Worm (Caenorhabditis elegans) whole organism, L4 larva: ENCODE results near the gene ZK1058.9.
A peak's percentile ranks its signal among the peaks of the same experiment; 100 is the strongest.

Source experiments
- F10B5.3 ChIP-seq: sonication (generic microtip); optimal IDR thresholded peaks from 2 replicates; lab custom pipeline; 2016; ENCODE audit warnings: mild to moderate bottlenecking, missing genetic modification characterization, missing compliant biosample characterization
- F44E2.7 ChIP-seq: fragments of 200-800 bp; sonication (Bioruptor generic); IDR thresholded peaks from 2 replicates; pipeline ENCODE4 v2.1.2; 2022; ENCODE audit warnings: missing genetic modification characterization, missing compliant biosample characterization
- F49E8.2 ChIP-seq: sonication (generic microtip); optimal IDR thresholded peaks from 2 replicates; lab custom pipeline; 2016; ENCODE audit warnings: missing compliant biosample characterization, mild to moderate bottlenecking, missing genetic modification characterization, borderline replicate concordance
- T20F7.1 ChIP-seq: fragments of 200-800 bp; sonication (Bioruptor generic); optimal IDR thresholded peaks from 2 replicates; lab custom pipeline; 2018; ENCODE audit warnings: mild to moderate bottlenecking, missing genetic modification characterization, missing compliant biosample characterization
- Y105C5A.15 ChIP-seq: fragments of 200-800 bp; sonication (Bioruptor generic); IDR thresholded peaks from 2 replicates; pipeline ENCODE4 v1.3.6; 2022; ENCODE audit warnings: missing genetic modification characterization, missing compliant biosample characterization
- Y5F2A.4 ChIP-seq: fragments of 200-800 bp; sonication (Bioruptor generic); optimal IDR thresholded peaks from 2 replicates; lab custom pipeline; 2018; ENCODE audit warnings: mild to moderate bottlenecking, missing genetic modification characterization, missing compliant biosample characterization
- Y75B8A.6 ChIP-seq: fragments of 200-800 bp; sonication (Bioruptor generic); IDR thresholded peaks from 2 replicates; pipeline ENCODE4 v1.3.6; 2022; ENCODE audit warnings: missing genetic modification reagents, missing genetic modification characterization, missing compliant biosample characterization
- ZK546.5 ChIP-seq, 2 experiments: sonication (generic microtip); optimal IDR thresholded peaks; 2 replicates each; lab custom pipeline; 2017; ENCODE audit warnings: missing biosample characterization in 2 of 2, missing genetic modification characterization in 2 of 2
- aha-1 ChIP-seq: fragments of 150-350 bp; peaks from one replicate; lab custom pipeline; 2014; ENCODE audit warnings: missing biosample characterization, missing genetic modification characterization
- ceh-20 ChIP-seq: fragments of 200-800 bp; sonication (Bioruptor generic); IDR thresholded peaks from 2 replicates; pipeline ENCODE4 v1.3.6; 2022; ENCODE audit warnings: missing genetic modification reagents, missing genetic modification characterization, missing compliant biosample characterization
- ceh-32 ChIP-seq: sonication (generic microtip); optimal IDR thresholded peaks from 2 replicates; lab custom pipeline; 2016; ENCODE audit warnings: mild to moderate bottlenecking, missing genetic modification characterization, missing compliant biosample characterization; ENCODE audit not compliant: poor library complexity
- ces-1 ChIP-seq: fragments of 150-350 bp; sonication (generic microtip); optimal IDR thresholded peaks from 4 replicates; lab custom pipeline; 2014; ENCODE audit warnings: missing biosample characterization, missing genetic modification reagents, missing genetic modification characterization
- cey-2 ChIP-seq: sonication (generic microtip); optimal IDR thresholded peaks from 3 replicates; lab custom pipeline; 2017; ENCODE audit warnings: missing genetic modification characterization, mild to moderate bottlenecking, missing compliant biosample characterization, antibody characterized with exemption, borderline replicate concordance; ENCODE audit not compliant: insufficient read depth
- daf-12 ChIP-seq: fragments of 150-350 bp; optimal IDR thresholded peaks from 2 replicates; lab custom pipeline; 2014; ENCODE audit warnings: missing biosample characterization, missing genetic modification reagents, missing genetic modification characterization
- daf-16 ChIP-seq, 3 experiments: sonication (generic microtip); optimal IDR thresholded peaks; 2 replicates each; lab custom pipeline; 2016 to 2017; ENCODE audit warnings: missing genetic modification characterization in 3 of 3, missing genetic modification reagents in 3 of 3, mild to moderate bottlenecking in 2 of 3, missing compliant biosample characterization in 2 of 3, missing biosample characterization in 1 of 3, moderate library complexity in 1 of 3
- daf-19 ChIP-seq: fragments of 200-800 bp; sonication (Bioruptor generic); conservative IDR thresholded peaks from 2 replicates; pipeline ENCODE4 v1.3.6; 2022; ENCODE audit warnings: missing genetic modification characterization, missing compliant biosample characterization
- dmd-6 ChIP-seq: fragments of 200-800 bp; sonication (Bioruptor generic); IDR thresholded peaks from 2 replicates; pipeline ENCODE4 v1.3.6; 2022; ENCODE audit warnings: missing genetic modification reagents, missing genetic modification characterization, missing compliant biosample characterization
- dpl-1 ChIP-seq: fragments of 150-350 bp; optimal IDR thresholded peaks from 2 replicates; lab custom pipeline; 2014; ENCODE audit warnings: missing biosample characterization, missing genetic modification reagents, missing genetic modification characterization
- duxl-1 ChIP-seq: sonication (generic microtip); optimal IDR thresholded peaks from 2 replicates; lab custom pipeline; 2016; ENCODE audit warnings: mild to moderate bottlenecking, missing genetic modification characterization, moderate library complexity, missing compliant biosample characterization; ENCODE audit not compliant: poor library complexity
- dve-1 ChIP-seq: sonication (generic microtip); optimal IDR thresholded peaks from 2 replicates; lab custom pipeline; 2017; ENCODE audit warnings: antibody characterized with exemption, mild to moderate bottlenecking, missing genetic modification characterization, missing compliant biosample characterization; ENCODE audit not compliant: insufficient read depth
- hif-1 ChIP-seq, 2 experiments: sonication (generic microtip); optimal IDR thresholded peaks; 2 replicates each; lab custom pipeline; 2016 to 2017; ENCODE audit warnings: missing compliant biosample characterization in 2 of 2, missing genetic modification characterization in 2 of 2, missing genetic modification reagents in 2 of 2, missing genotype in 2 of 2, mild to moderate bottlenecking in 1 of 2
- hlh-30 ChIP-seq: sonication (generic microtip); optimal IDR thresholded peaks from 2 replicates; lab custom pipeline; 2017; ENCODE audit warnings: antibody characterized with exemption, mild to moderate bottlenecking, missing genetic modification characterization, missing compliant biosample characterization; ENCODE audit not compliant: insufficient read depth
- hmg-1.1 ChIP-seq: fragments of 200-800 bp; sonication (Bioruptor generic); IDR thresholded peaks from 2 replicates; pipeline ENCODE4 v1.3.6; 2022; ENCODE audit warnings: missing genetic modification reagents, missing genetic modification characterization, missing compliant biosample characterization
- lin-15B ChIP-seq: fragments of 150-350 bp; sonication (generic microtip); optimal IDR thresholded peaks from 3 replicates; lab custom pipeline; 2014; ENCODE audit warnings: missing biosample characterization, missing genetic modification characterization
- lsy-2 ChIP-seq, 2 experiments: fragments of 150-350 bp in 1 of 2; sonication (generic microtip) in 1 of 2; optimal IDR thresholded peaks; 2 replicates each; lab custom pipeline; 2014 to 2017; ENCODE audit warnings: missing biosample characterization in 2 of 2, missing genetic modification characterization in 2 of 2
- mdt-29 ChIP-seq: fragments of 200-800 bp; sonication (Bioruptor generic); IDR thresholded peaks from 2 replicates; pipeline ENCODE4 v1.3.6; 2022; ENCODE audit warnings: missing genetic modification reagents, missing genetic modification characterization, missing compliant biosample characterization
- mep-1 ChIP-seq: fragments of 150-350 bp; sonication (generic microtip); optimal IDR thresholded peaks from 3 replicates; lab custom pipeline; 2014; ENCODE audit warnings: missing biosample characterization, missing genetic modification characterization
- mxl-3 ChIP-seq: fragments of 200-800 bp; sonication (Bioruptor generic); optimal IDR thresholded peaks from 2 replicates; lab custom pipeline; 2018; ENCODE audit warnings: mild to moderate bottlenecking, missing genetic modification characterization, missing compliant biosample characterization
- nhr-28 ChIP-seq: fragments of 150-350 bp; optimal IDR thresholded peaks from 2 replicates; lab custom pipeline; 2014; ENCODE audit warnings: missing biosample characterization, missing genetic modification characterization
- nhr-48 ChIP-seq: sonication (generic microtip); optimal IDR thresholded peaks from 2 replicates; lab custom pipeline; 2016; ENCODE audit warnings: mild to moderate bottlenecking, missing genetic modification characterization, missing compliant biosample characterization
- nhr-76 ChIP-seq: fragments of 150-350 bp; optimal IDR thresholded peaks from 2 replicates; lab custom pipeline; 2014; ENCODE audit warnings: missing biosample characterization, missing genetic modification characterization
- pqm-1 ChIP-seq: sonication (generic microtip); optimal IDR thresholded peaks from 2 replicates; lab custom pipeline; 2017; ENCODE audit warnings: missing biosample characterization, missing genetic modification characterization
- saeg-2 ChIP-seq: fragments of 200-800 bp; sonication (Bioruptor generic); IDR thresholded peaks from 2 replicates; pipeline ENCODE4 v1.3.6; 2022; ENCODE audit warnings: missing genetic modification reagents, missing genetic modification characterization, missing compliant biosample characterization
- tra-1 ChIP-seq: fragments of 200-800 bp; sonication (Bioruptor generic); IDR thresholded peaks from 2 replicates; pipeline ENCODE4 v1.3.6; 2022; ENCODE audit warnings: missing genetic modification reagents, missing genetic modification characterization, missing compliant biosample characterization
- vab-7 ChIP-seq: fragments of 200-800 bp; sonication (Bioruptor generic); IDR thresholded peaks from 2 replicates; pipeline ENCODE4 v1.3.6; 2022; ENCODE audit warnings: missing genetic modification reagents, missing genetic modification characterization, missing compliant biosample characterization
- zfp-2 ChIP-seq: sonication (generic microtip); optimal IDR thresholded peaks from 2 replicates; lab custom pipeline; 2016; ENCODE audit warnings: mild to moderate bottlenecking, missing genetic modification characterization, missing compliant biosample characterization
- zfp-3 ChIP-seq: fragments of 200-800 bp; sonication (Bioruptor generic); conservative IDR thresholded peaks from 2 replicates; pipeline ENCODE4 v1.3.6; 2022; ENCODE audit warnings: missing genetic modification reagents, missing genetic modification characterization, missing compliant biosample characterization
- ztf-11 ChIP-seq: fragments of 150-350 bp; optimal IDR thresholded peaks from 2 replicates; lab custom pipeline; 2014; ENCODE audit warnings: missing biosample characterization, missing genetic modification characterization

Gene ZK1058.9

ce11 chrIII:3887586-3887985 lies 38.4 kb downstream of the ZK1058.9 start (continued):
- TF ChIP-seq hmg-1.1 (GFP tag; lab: Robert Waterston, UW): no peak

- TF ChIP-seq aha-1 (tag; lab: Kevin White, UChicago) (peak; percentile 7), duxl-1 (tag; lab: Kevin White, UChicago) (no peak)
- TF ChIP-seq, all 104 proteins: peak for 1
Measured at ce11 chrIII:3883146-3883545, 42.9 kb downstream of the ZK1058.9 start.

- TF ChIP-seq ceh-32 (tag; lab: Kevin White, UChicago): no peak
- TF ChIP-seq ztf-11 (tag; lab: Kevin White, UChicago): no peak
- TF ChIP-seq Y5F2A.4 (GFP tag; lab: Kevin White, UChicago): no peak
- TF ChIP-seq nhr-28 (tag; lab: Kevin White, UChicago): peak; percentile 48
- TF ChIP-seq tra-1 (GFP tag; lab: Robert Waterston, UW): no peak
- TF ChIP-seq Y105C5A.15 (GFP tag; lab: Robert Waterston, UW): no peak
- TF ChIP-seq hlh-30: peak; percentile 7
- TF ChIP-seq daf-19 (GFP tag; lab: Robert Waterston, UW): no peak
- TF ChIP-seq lin-15B (tag; lab: Kevin White, UChicago): no peak
- no peak for TF ChIP-seq daf-12
Measured at ce11 chrIII:3878986-3879756, 46.8 kb downstream of the ZK1058.9 start.

ce11 chrIII:3876197-3876897 lies 49.7 kb downstream of the ZK1058.9 start:
- TF ChIP-seq F10B5.3 (tag; lab: Kevin White, UChicago) (no peak), dve-1 (tag; lab: Kevin White, UChicago) (peak; percentile 16), daf-12 (no peak), aha-1 (tag; lab: Kevin White, UChicago) (peak; percentile 52), vab-7 (no peak), dmd-6 (peak; percentile 42), pqm-1 (peak; percentile 41), daf-16 (GFP tag; optimal IDR thresholded peaks at IDR 0.05; lab: Kevin White, UChicago) (no peak), daf-16 (tag; optimal IDR thresholded peaks at IDR 0.05; lab: Kevin White, UChicago) (peak; percentile 3), nhr-48 (tag; lab: Kevin White, UChicago) (no peak), nhr-28 (tag; lab: Kevin White, UChicago) (peak; percentile 28)

- TF ChIP-seq cey-2 (tag; lab: Kevin White, UChicago): peak; percentile 45
- TF ChIP-seq saeg-2 (GFP tag; lab: Robert Waterston, UW): no peak
- no peak for TF ChIP-seq pqm-1
- no peak for TF ChIP-seq hif-1 (tag; optimal IDR thresholded peaks at IDR 0.05; lab: Kevin White, UChicago)
- no peak for TF ChIP-seq Y75B8A.6 (GFP tag; lab: Robert Waterston, UW)
- TF ChIP-seq dmd-6: peak; percentile 42
- no peak for TF ChIP-seq F49E8.2
- no peak for TF ChIP-seq ZK546.5 (tag; optimal IDR thresholded peaks at IDR 0.05; lab: Kevin White, UChicago)
- TF ChIP-seq F10B5.3 (tag; lab: Kevin White, UChicago): no peak
- TF ChIP-seq aha-1 (tag; lab: Kevin White, UChicago): no peak
- no peak for TF ChIP-seq F44E2.7 (GFP tag; lab: Robert Waterston, UW)
- TF ChIP-seq ces-1: no peak
- TF ChIP-seq T20F7.1 (GFP tag; lab: Kevin White, UChicago): no peak
- no peak for TF ChIP-seq zfp-3 (GFP tag; lab: Robert Waterston, UW)
- TF ChIP-seq hlh-30: peak; percentile 92
- peak; percentile 1 for TF ChIP-seq dpl-1 (GFP tag; lab: Kevin White, UChicago)
- TF ChIP-seq mdt-29 (GFP tag; lab: Robert Waterston, UW): peak; percentile 45; the same call in 1 of the 2 replicates
- TF ChIP-seq dve-1 (tag; lab: Kevin White, UChicago): peak; percentile 81
- TF ChIP-seq nhr-76 (tag; lab: Kevin White, UChicago): no peak
- TF ChIP-seq lsy-2 (tag; optimal IDR thresholded peaks at IDR 0.05; lab: Kevin White, UChicago): peak in 1 of 2 experiments; percentile 42
- TF ChIP-seq ceh-20 (GFP tag; lab: Robert Waterston, UW): 0 out of 2 replicates have a peak, but pooled peaks have one; percentile 27
- TF ChIP-seq mxl-3 (GFP tag; lab: Kevin White, UChicago): peak; percentile 33
- no peak for TF ChIP-seq lin-15B (tag; lab: Kevin White, UChicago)
- TF ChIP-seq zfp-2 (tag; lab: Kevin White, UChicago): no peak
- TF ChIP-seq mep-1 (tag; lab: Kevin White, UChicago): peak; percentile 67
Measured at ce11 chrIII:3875608-3876007, 50.4 kb downstream of the ZK1058.9 start.
